Worm (Caenorhabditis elegans): ENCODE data around the gene F42E11.3.

F42E11.3 gene

DNA sequence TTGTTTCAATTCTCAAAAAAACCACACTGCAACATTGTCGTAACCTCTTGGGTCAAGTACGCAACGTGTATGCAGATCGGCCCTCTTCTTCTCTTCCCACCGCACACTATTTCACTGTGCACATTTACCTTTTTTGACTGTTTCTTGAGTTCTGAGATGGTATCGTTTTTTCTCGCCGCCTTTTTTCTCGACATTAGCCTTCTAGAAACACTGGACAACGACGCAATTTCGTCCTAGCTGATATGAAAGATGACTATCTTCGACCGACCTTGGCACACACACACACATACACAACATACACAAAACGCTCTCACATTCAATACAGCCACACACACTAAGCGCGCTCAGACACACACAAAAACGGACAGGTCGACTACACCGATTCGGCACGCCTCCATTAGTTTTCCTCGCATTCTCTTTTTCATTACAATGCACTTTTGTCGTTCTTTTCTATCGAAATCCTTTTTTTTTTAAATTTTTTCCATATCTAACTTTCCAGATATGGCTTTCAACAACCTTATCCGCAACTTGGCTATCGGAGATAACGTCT is 36.0 kb downstream of the F42E11.3 start, which contains the start of gene aco-1:
aco-1 (plus strand) TSS at position 500 of the 550 bp plus-strand sequence.
- TF ChIP-seq ceh-82 (tag; optimal IDR thresholded peaks at IDR 0.05) (no peak), nhr-237 (tag; optimal IDR thresholded peaks at IDR 0.05) (no peak), D1046.2 (GFP tag; IDR thresholded peaks at IDR 0.05) (no peak), lim-7 (GFP tag; IDR thresholded peaks at IDR 0.05) (no peak), duxl-1 (tag; optimal IDR thresholded peaks at IDR 0.05; ENCODE audit: poor library complexity) (no peak), nhr-28 (tag; optimal IDR thresholded peaks at IDR 0.05) (peak; percentile 99), ceh-32 (tag; optimal IDR thresholded peaks at IDR 0.05; ENCODE audit: poor library complexity) (no peak), daf-19 (GFP tag; conservative IDR thresholded peaks at IDR 0.05) (no peak), nhr-25 (tag; optimal IDR thresholded peaks at IDR 0.05; ENCODE audit: borderline replicate concordance, insufficient read depth) (no peak), lir-3 (tag; optimal IDR thresholded peaks at IDR 0.05) (no peak), F37D6.2 (tag; optimal IDR thresholded peaks at IDR 0.05) (no peak), lin-38 (GFP tag; IDR thresholded peaks at IDR 0.05) (no peak), nhr-11 (tag; optimal IDR thresholded peaks at IDR 0.05) (no peak), egl-43 (GFP tag; IDR thresholded peaks at IDR 0.05) (no peak), ztf-11 (tag; optimal IDR thresholded peaks at IDR 0.05) (no peak), nhr-48 (tag; optimal IDR thresholded peaks at IDR 0.05) (no peak), nhr-10 (tag; optimal IDR thresholded peaks at IDR 0.05) (peak; percentile 39), T20F7.1 (GFP tag; optimal IDR thresholded peaks at IDR 0.05) (no peak), rbr-2 (tag; optimal IDR thresholded peaks at IDR 0.05) (peak; percentile 4), ctbp-1 (GFP tag; IDR thresholded peaks at IDR 0.05) (no peak), lin-29 (GFP tag; IDR thresholded peaks at IDR 0.05) (no peak), hlh-30 (tag; optimal IDR thresholded peaks at IDR 0.05; ENCODE audit: insufficient read depth) (peak; percentile 11), nhr-6 (tag; optimal IDR thresholded peaks at IDR 0.05) (no peak), Y105C5A.15 (GFP tag; IDR thresholded peaks at IDR 0.05) (no peak), ztf-7 (tag; optimal IDR thresholded peaks at IDR 0.05) (no peak), php-3 (GFP tag; IDR thresholded peaks at IDR 0.05) (0 out of 2 replicates have a peak, but pooled peaks have one; percentile 5), set-16 (GFP tag; IDR thresholded peaks at IDR 0.05) (no peak), unc-39 (tag; optimal IDR thresholded peaks at IDR 0.05) (no peak), daf-12 (tag; optimal IDR thresholded peaks at IDR 0.05) (no peak), tra-1 (GFP tag; IDR thresholded peaks at IDR 0.05) (0 out of 2 replicates have a peak, but pooled peaks have one; percentile 39), hlh-11 (tag; optimal IDR thresholded peaks at IDR 0.05) (peak; percentile 77), T26A8.4 (GFP tag; IDR thresholded peaks at IDR 0.05) (no peak), lin-13 (GFP tag; optimal IDR thresholded peaks at IDR 0.05) (no peak), hif-1 (tag; optimal IDR thresholded peaks at IDR 0.05) (no peak), madf-9 (GFP tag; conservative IDR thresholded peaks at IDR 0.05) (no peak), lin-15B (tag; optimal IDR thresholded peaks at IDR 0.05) (no peak), gei-8 (GFP tag; optimal IDR thresholded peaks at IDR 0.05) (no peak), fkh-10 (GFP tag; optimal IDR thresholded peaks at IDR 0.05) (no peak), zip-11 (GFP tag; IDR thresholded peaks at IDR 0.05) (no peak), vab-7 (GFP tag; IDR thresholded peaks at IDR 0.05) (no peak), nhr-76 (tag; optimal IDR thresholded peaks at IDR 0.05) (no peak), attf-4 (tag; optimal IDR thresholded peaks at IDR 0.05) (no peak), fos-1 (tag; optimal IDR thresholded peaks at IDR 0.05) (no peak), Y48G9A.11 (GFP tag; IDR thresholded peaks at IDR 0.05) (no peak), ceh-28 (tag; optimal IDR thresholded peaks at IDR 0.05) (no peak), nhr-102 (tag; optimal IDR thresholded peaks at IDR 0.05) (no peak), spr-1 (tag; optimal IDR thresholded peaks at IDR 0.05) (no peak), mdt-29 (GFP tag; IDR thresholded peaks at IDR 0.05) (no peak), nhr-77 (tag; optimal IDR thresholded peaks at IDR 0.05) (no peak), cey-2 (tag; optimal IDR thresholded peaks at IDR 0.05; ENCODE audit: borderline replicate concordance, insufficient read depth) (no peak), madf-5 (GFP tag; IDR thresholded peaks at IDR 0.05) (no peak), zag-1 (tag; optimal IDR thresholded peaks at IDR 0.05) (no peak)
